Worm (Caenorhabditis elegans) whole organism, late embryonic: ENCODE measurements around the gene K04C2.7.

ENCODE experiments used
- C08G9.2 ChIP-seq: sonication (generic microtip); optimal IDR thresholded peaks from 2 replicates; lab custom pipeline; 2016; ENCODE audit warnings: mild to moderate bottlenecking, missing genetic modification characterization, moderate library complexity, missing compliant biosample characterization
- C38D4.7 ChIP-seq: fragments of 200-800 bp; sonication (Bioruptor generic); optimal IDR thresholded peaks from 2 replicates; lab custom pipeline; 2018; ENCODE audit warnings: mild to moderate bottlenecking, missing genetic modification characterization, moderate library complexity, missing compliant biosample characterization
- T23F11.4 ChIP-seq: fragments of 200-800 bp; sonication (Bioruptor generic); optimal IDR thresholded peaks from 2 replicates; lab custom pipeline; 2018; ENCODE audit warnings: mild to moderate bottlenecking, missing genetic modification characterization, missing compliant biosample characterization
- ama-1 ChIP-seq: fragments of 150-350 bp; optimal IDR thresholded peaks from 2 replicates; lab custom pipeline; 2014
- ceh-22 ChIP-seq: sonication (generic microtip); optimal IDR thresholded peaks from 2 replicates; lab custom pipeline; 2017; ENCODE audit warnings: missing biosample characterization, missing genetic modification characterization
- ceh-30 ChIP-seq: fragments of 150-350 bp; optimal IDR thresholded peaks from 2 replicates; lab custom pipeline; 2014; ENCODE audit warnings: missing biosample characterization, missing genetic modification characterization
- ceh-31 ChIP-seq: sonication (generic microtip); optimal IDR thresholded peaks from 2 replicates; lab custom pipeline; 2016; ENCODE audit warnings: missing genetic modification characterization, missing compliant biosample characterization
- ceh-6 ChIP-seq: fragments of 200-800 bp; sonication (Bioruptor generic); optimal IDR thresholded peaks from 2 replicates; lab custom pipeline; 2018; ENCODE audit warnings: mild to moderate bottlenecking, missing genetic modification characterization, missing compliant biosample characterization
- ceh-9 ChIP-seq: sonication (generic microtip); optimal IDR thresholded peaks from 2 replicates; lab custom pipeline; 2016; ENCODE audit warnings: mild to moderate bottlenecking, missing genetic modification characterization, inconsistent platforms, missing compliant biosample characterization
- dmd-4 ChIP-seq: sonication (generic microtip); optimal IDR thresholded peaks from 2 replicates; lab custom pipeline; 2016; ENCODE audit warnings: borderline replicate concordance, missing genetic modification characterization, missing compliant biosample characterization
- dve-1 ChIP-seq: sonication (generic microtip); optimal IDR thresholded peaks from 2 replicates; lab custom pipeline; 2017; ENCODE audit warnings: antibody characterized with exemption, mild to moderate bottlenecking, missing genetic modification characterization, missing compliant biosample characterization
- elt-2 ChIP-seq: sonication (generic microtip); optimal IDR thresholded peaks from 2 replicates; lab custom pipeline; 2016; ENCODE audit warnings: missing genetic modification reagents, missing genetic modification characterization, missing compliant biosample characterization
- ets-4 ChIP-seq: sonication (generic microtip); optimal IDR thresholded peaks from 2 replicates; lab custom pipeline; 2016; ENCODE audit warnings: missing genetic modification characterization, missing compliant biosample characterization
- fkh-6 ChIP-seq: sonication (generic microtip); optimal IDR thresholded peaks from 2 replicates; lab custom pipeline; 2016; ENCODE audit warnings: missing genetic modification characterization, missing compliant biosample characterization
- gmeb-2 ChIP-seq: sonication (generic microtip); optimal IDR thresholded peaks from 2 replicates; lab custom pipeline; 2016; ENCODE audit warnings: missing genetic modification characterization, inconsistent platforms, missing compliant biosample characterization
- hlh-13 ChIP-seq: fragments of 200-800 bp; sonication (Bioruptor generic); optimal IDR thresholded peaks from 2 replicates; lab custom pipeline; 2018; ENCODE audit warnings: mild to moderate bottlenecking, missing genetic modification characterization, missing compliant biosample characterization
- hlh-30 ChIP-seq: sonication (generic microtip); optimal IDR thresholded peaks from 2 replicates; lab custom pipeline; 2017; ENCODE audit warnings: antibody characterized with exemption, missing genetic modification characterization, missing compliant biosample characterization; ENCODE audit not compliant: insufficient read depth
- hlh-8 ChIP-seq: sonication (generic microtip); optimal IDR thresholded peaks from 2 replicates; lab custom pipeline; 2016; ENCODE audit warnings: missing genotype, missing genetic modification characterization, missing compliant biosample characterization
- lim-6 ChIP-seq: sonication (generic microtip); optimal IDR thresholded peaks from 2 replicates; lab custom pipeline; 2016; ENCODE audit warnings: missing genetic modification characterization, missing compliant biosample characterization
- lin-11 ChIP-seq: fragments of 200-800 bp; sonication (Bioruptor generic); optimal IDR thresholded peaks from 2 replicates; lab custom pipeline; 2018; ENCODE audit warnings: mild to moderate bottlenecking, missing genetic modification characterization, missing compliant biosample characterization
- madf-2 ChIP-seq: sonication (generic microtip); optimal IDR thresholded peaks from 2 replicates; lab custom pipeline; 2017; ENCODE audit warnings: missing genetic modification characterization, missing compliant biosample characterization
- mec-3 ChIP-seq: sonication (generic microtip); optimal IDR thresholded peaks from 2 replicates; lab custom pipeline; 2016; ENCODE audit warnings: borderline replicate concordance, missing genetic modification characterization, missing compliant biosample characterization
- nhr-11 ChIP-seq: fragments of 150-350 bp; optimal IDR thresholded peaks from 2 replicates; lab custom pipeline; 2014; ENCODE audit warnings: missing biosample characterization, missing genetic modification characterization
- pax-1 ChIP-seq: fragments of 150-350 bp; optimal IDR thresholded peaks from 2 replicates; lab custom pipeline; 2014; ENCODE audit warnings: missing biosample characterization, missing genetic modification characterization
- pha-4 ChIP-seq: fragments of 150-350 bp; optimal IDR thresholded peaks from 2 replicates; lab custom pipeline; 2018; ENCODE audit warnings: missing biosample characterization, missing genetic modification reagents, missing genetic modification characterization
- pqm-1 ChIP-seq: sonication (generic microtip); optimal IDR thresholded peaks from 2 replicates; lab custom pipeline; 2016; ENCODE audit warnings: missing genetic modification characterization, missing compliant biosample characterization
- pros-1 ChIP-seq: fragments of 150-350 bp; optimal IDR thresholded peaks from 2 replicates; lab custom pipeline; 2014; ENCODE audit warnings: missing biosample characterization, missing genetic modification reagents, missing genetic modification characterization
- sox-4 ChIP-seq: sonication (generic microtip); optimal IDR thresholded peaks from 2 replicates; lab custom pipeline; 2017; ENCODE audit warnings: mild to moderate bottlenecking, missing genetic modification characterization, inconsistent platforms, missing compliant biosample characterization
- unc-55 ChIP-seq: sonication (generic microtip); optimal IDR thresholded peaks from 2 replicates; lab custom pipeline; 2017; ENCODE audit warnings: missing biosample characterization, missing genetic modification reagents, missing genetic modification characterization

The K04C2.7 gene

ce11 chrIII:6929558-6930167 lies 48.8 kb downstream of the K04C2.7 start, which contains the start of gene inf-1:
Gene inf-1 (plus strand): TSS chrIII:6930134.
- TF ChIP-seq pros-1 (tag; lab: Kevin White, UChicago) = no peak
- no peak for TF ChIP-seq elt-2 (tag; lab: Kevin White, UChicago)
- TF ChIP-seq pax-1 (tag; lab: Kevin White, UChicago) = no peak
- TF ChIP-seq C08G9.2 (tag; lab: Kevin White, UChicago) = no peak
- no peak for TF ChIP-seq sox-4
- TF ChIP-seq fkh-6 (tag; lab: Kevin White, UChicago) = no peak
- no peak for TF ChIP-seq nhr-11 (tag; lab: Kevin White, UChicago)
- TF ChIP-seq dmd-4 (tag; lab: Kevin White, UChicago) = no peak
- no peak for TF ChIP-seq ceh-22
- no peak for TF ChIP-seq hlh-13 (GFP tag; lab: Kevin White, UChicago)
- no peak for TF ChIP-seq dve-1 (tag; lab: Kevin White, UChicago)
- TF ChIP-seq C38D4.7 (GFP tag; lab: Kevin White, UChicago) = no peak

- TF ChIP-seq lim-6 (no peak), ceh-30 (tag; lab: Kevin White, UChicago) (no peak), ceh-6 (no peak), lin-11 (no peak), ceh-31 (no peak), gmeb-2 (tag; lab: Kevin White, UChicago) (no peak), pqm-1 (tag; lab: Kevin White, UChicago) (no peak), ama-1 (lab: Kevin White, UChicago) (no peak), unc-55 (GFP tag; lab: Kevin White, UChicago) (no peak), hlh-30 (no peak), mec-3 (tag; lab: Kevin White, UChicago) (no peak), pha-4 (no peak), ets-4 (tag; lab: Kevin White, UChicago) (no peak), T23F11.4 (GFP tag; lab: Kevin White, UChicago) (no peak), hlh-8 (tag; lab: Kevin White, UChicago) (no peak), madf-2 (no peak), ceh-9 (tag; lab: Kevin White, UChicago) (no peak), elt-2 (tag; lab: Kevin White, UChicago) (no peak)
Observed at ce11 chrIII:6931896-6932295, 51.0 kb downstream of the K04C2.7 start, which contains the start of gene byn-1. Gene byn-1 (plus strand): TSS chrIII:6932001.
